Fruit fly (Drosophila melanogaster) whole organism, embryonic: ENCODE measurements around the gene Decay.

Experiments used
- Adf1 ChIP-seq: fragments of 200-800 bp; sonication (Bioruptor generic); IDR thresholded peaks from 2 replicates; pipeline ENCODE4 v1.3.6; 2022; ENCODE audit warnings: missing biosample characterization, missing genetic modification characterization
- Antp ChIP-seq: fragments of 200-800 bp; sonication (Bioruptor generic); optimal IDR thresholded peaks from 3 replicates; lab custom pipeline; 2016; ENCODE audit warnings: missing biosample characterization, missing genetic modification characterization
- BEAF-32 ChIP-seq: fragments of 200-800 bp; sonication (Bioruptor generic); optimal IDR thresholded peaks from 3 replicates; lab custom pipeline; 2017; ENCODE audit warnings: missing biosample characterization, missing genetic modification characterization, mild to moderate bottlenecking, moderate library complexity, missing genetic modification reagents
- CG11093 ChIP-seq: fragments of 200-800 bp; sonication (Bioruptor generic); IDR thresholded peaks from 3 replicates; pipeline ENCODE4 v1.3.6; 2022; ENCODE audit warnings: missing biosample characterization, missing genetic modification characterization
- CG11456 ChIP-seq: fragments of 200-800 bp; sonication (Bioruptor generic); IDR thresholded peaks from 3 replicates; pipeline ENCODE4 v1.3.6; 2022; ENCODE audit warnings: missing biosample characterization, missing genetic modification characterization
- CG11504 ChIP-seq: fragments of 200-800 bp; sonication (Bioruptor generic); optimal IDR thresholded peaks from 3 replicates; lab custom pipeline; 2019; ENCODE audit warnings: missing biosample characterization, mild to moderate bottlenecking, missing genetic modification characterization, moderate library complexity
- CG12236 ChIP-seq: fragments of 200-800 bp; sonication (Bioruptor generic); optimal IDR thresholded peaks from 2 replicates; lab custom pipeline; 2016; ENCODE audit warnings: missing biosample characterization, missing genetic modification characterization
- CG14050 ChIP-seq: fragments of 200-800 bp; sonication (Bioruptor generic); IDR thresholded peaks from 3 replicates; pipeline ENCODE4 v1.3.6; 2022; ENCODE audit warnings: missing biosample characterization, missing genetic modification characterization
- CG14860 ChIP-seq: fragments of 200-800 bp; sonication (Bioruptor generic); IDR thresholded peaks from 3 replicates; pipeline ENCODE4 v1.3.6; 2022; ENCODE audit warnings: missing biosample characterization, missing genetic modification characterization; ENCODE audit not compliant: partially characterized antibody
- CG15601 ChIP-seq: fragments of 200-800 bp; sonication (Bioruptor generic); optimal IDR thresholded peaks from 3 replicates; lab custom pipeline; 2019; ENCODE audit warnings: missing biosample characterization, mild to moderate bottlenecking, missing genetic modification characterization, moderate library complexity
- CG17361 ChIP-seq: fragments of 200-800 bp; sonication (Bioruptor generic); IDR thresholded peaks from 3 replicates; pipeline ENCODE4 v1.3.6; 2022; ENCODE audit warnings: missing biosample characterization, missing genetic modification characterization
- CG1832 ChIP-seq: fragments of 200-800 bp; sonication (Bioruptor generic); optimal IDR thresholded peaks from 2 replicates; lab custom pipeline; 2017; ENCODE audit warnings: missing biosample characterization, mild to moderate bottlenecking, missing genetic modification characterization, inconsistent platforms
- CG18764 ChIP-seq: fragments of 200-800 bp; sonication (Bioruptor generic); optimal IDR thresholded peaks from 3 replicates; lab custom pipeline; 2016; ENCODE audit warnings: missing biosample characterization, missing genetic modification characterization
- CG2120 ChIP-seq: fragments of 200-800 bp; sonication (Bioruptor generic); optimal IDR thresholded peaks from 3 replicates; lab custom pipeline; 2016; ENCODE audit warnings: missing biosample characterization, missing genetic modification characterization
- CG32532 ChIP-seq: fragments of 200-800 bp; sonication (Bioruptor generic); IDR thresholded peaks from 2 replicates; pipeline ENCODE4 v1.3.6; 2022; ENCODE audit warnings: missing biosample characterization, missing genetic modification characterization
- CG32767 ChIP-seq: fragments of 200-800 bp; sonication (Bioruptor generic); IDR thresholded peaks from 2 replicates; pipeline ENCODE4 v1.3.6; 2022; ENCODE audit warnings: missing biosample characterization, missing genetic modification characterization
- CG43689 ChIP-seq: fragments of 200-800 bp; sonication (Bioruptor generic); IDR thresholded peaks from 2 replicates; pipeline ENCODE4 v1.3.6; 2022; ENCODE audit warnings: missing biosample characterization, missing genetic modification characterization
- CG4730 ChIP-seq: fragments of 200-800 bp; sonication (Bioruptor generic); IDR thresholded peaks from 2 replicates; pipeline ENCODE4 v1.3.6; 2022; ENCODE audit warnings: missing biosample characterization, missing genetic modification characterization
- CG5953 ChIP-seq: fragments of 200-800 bp; sonication (Bioruptor generic); IDR thresholded peaks from 2 replicates; pipeline ENCODE4 v1.3.6; 2022; ENCODE audit warnings: missing biosample characterization, missing genetic modification characterization
- CG6813 ChIP-seq: fragments of 200-800 bp; sonication (Bioruptor generic); optimal IDR thresholded peaks from 2 replicates; lab custom pipeline; 2017; ENCODE audit warnings: missing biosample characterization, missing genetic modification characterization, mild to moderate bottlenecking, moderate library complexity, missing genetic modification reagents
- CG8281 ChIP-seq: fragments of 200-800 bp; sonication (Bioruptor generic); optimal IDR thresholded peaks from 2 replicates; lab custom pipeline; 2018; ENCODE audit warnings: missing biosample characterization, mild to moderate bottlenecking, missing genetic modification characterization, moderate library complexity
- CG8290 ChIP-seq, 3 experiments: fragments of 200-800 bp; sonication (Bioruptor generic); optimal IDR thresholded peaks; 2 replicates each; lab custom pipeline; 2016 to 2019; ENCODE audit warnings: missing biosample characterization in 3 of 3, missing genetic modification characterization in 3 of 3, mild to moderate bottlenecking in 2 of 3, moderate library complexity in 1 of 3
- CG9932 ChIP-seq: fragments of 200-800 bp; sonication (Bioruptor generic); IDR thresholded peaks from 2 replicates; pipeline ENCODE4 v1.3.6; 2022; ENCODE audit warnings: missing biosample characterization, missing genetic modification characterization
- D19A ChIP-seq: fragments of 200-800 bp; optimal IDR thresholded peaks from 3 replicates; lab custom pipeline; 2019; ENCODE audit warnings: missing biosample characterization, mild to moderate bottlenecking, missing genetic modification characterization, moderate library complexity
- Deaf1 ChIP-seq: fragments of 200-800 bp; optimal IDR thresholded peaks from 3 replicates; lab custom pipeline; 2019; ENCODE audit warnings: missing biosample characterization, mild to moderate bottlenecking, missing genetic modification characterization, moderate library complexity
- HHEX ChIP-seq: fragments of 200-800 bp; sonication (Bioruptor generic); optimal IDR thresholded peaks from 3 replicates; lab custom pipeline; 2017; ENCODE audit warnings: missing biosample characterization, mild to moderate bottlenecking, missing genetic modification characterization, missing genetic modification reagents
- Jarid2 ChIP-seq: fragments of 200-800 bp; sonication (Bioruptor generic); optimal IDR thresholded peaks from 3 replicates; lab custom pipeline; 2017; ENCODE audit warnings: mild to moderate bottlenecking, missing biosample characterization, missing genetic modification reagents, missing genetic modification characterization
- MBD-R2 ChIP-seq: fragments of 200-800 bp; sonication (Bioruptor generic); IDR thresholded peaks from 2 replicates; pipeline ENCODE4 v1.3.6; 2022; ENCODE audit warnings: missing biosample characterization, missing genetic modification characterization
- Oaz ChIP-seq: fragments of 200-800 bp; sonication (Bioruptor generic); IDR thresholded peaks from 2 replicates; pipeline ENCODE4 v1.3.6; 2022; ENCODE audit warnings: missing biosample characterization, missing genetic modification characterization
- Poxn ChIP-seq: fragments of 200-800 bp; sonication (Bioruptor generic); IDR thresholded peaks from 2 replicates; pipeline ENCODE4 v1.3.6; 2022; ENCODE audit warnings: missing biosample characterization, missing genetic modification characterization
- Sox102F ChIP-seq: fragments of 200-800 bp; sonication (Bioruptor generic); optimal IDR thresholded peaks from 2 replicates; lab custom pipeline; 2018; ENCODE audit warnings: missing biosample characterization, mild to moderate bottlenecking, missing genetic modification characterization, moderate library complexity
- Tbp ChIP-seq: fragments of >200 bp; optimal IDR thresholded peaks from 2 replicates; lab custom pipeline; 2018; ENCODE audit warnings: missing biosample characterization, missing genetic modification characterization
- Usf ChIP-seq: fragments of 200-800 bp; sonication (Bioruptor generic); optimal IDR thresholded peaks from 2 replicates; lab custom pipeline; 2017; ENCODE audit warnings: missing genotype, missing biosample characterization, missing genetic modification characterization
- Vsx1 ChIP-seq: fragments of 200-800 bp; sonication (Bioruptor generic); optimal IDR thresholded peaks from 2 replicates; lab custom pipeline; 2017; ENCODE audit warnings: missing biosample characterization, mild to moderate bottlenecking, missing genetic modification characterization, missing genetic modification reagents
- cato ChIP-seq: fragments of 200-800 bp; sonication (Bioruptor generic); optimal IDR thresholded peaks from 2 replicates; lab custom pipeline; 2016; ENCODE audit warnings: missing biosample characterization, missing genetic modification characterization, borderline replicate concordance
- dan ChIP-seq: fragments of 200-800 bp; sonication (Bioruptor generic); IDR thresholded peaks from 2 replicates; pipeline ENCODE4 v1.3.6; 2022; ENCODE audit warnings: missing biosample characterization, missing genetic modification characterization
- dmrt99B ChIP-seq: fragments of 200-800 bp; sonication (Bioruptor generic); optimal IDR thresholded peaks from 2 replicates; lab custom pipeline; 2018; ENCODE audit warnings: missing biosample characterization, mild to moderate bottlenecking, missing genetic modification characterization, moderate library complexity
- dpn ChIP-seq, 2 experiments: fragments of 200-800 bp; sonication (Bioruptor generic); optimal IDR thresholded peaks; 3 replicates each; lab custom pipeline; 2016; ENCODE audit warnings: missing biosample characterization in 2 of 2, missing genetic modification characterization in 2 of 2
- dysf ChIP-seq: fragments of 200-800 bp; sonication (Bioruptor generic); IDR thresholded peaks from 3 replicates; pipeline ENCODE4 v1.3.6; 2022; ENCODE audit warnings: missing biosample characterization, missing genetic modification characterization
- fu2 ChIP-seq: fragments of 200-800 bp; sonication (Bioruptor generic); optimal IDR thresholded peaks from 2 replicates; lab custom pipeline; 2016; ENCODE audit warnings: missing biosample characterization, missing genetic modification characterization
- hbn ChIP-seq: fragments of 200-800 bp; sonication (Bioruptor generic); IDR thresholded peaks from 2 replicates; pipeline ENCODE4 v1.3.6; 2022; ENCODE audit warnings: missing biosample characterization, missing genetic modification characterization; ENCODE audit not compliant: partially characterized antibody
- nerfin-2 ChIP-seq: fragments of 200-800 bp; sonication (Bioruptor generic); IDR thresholded peaks from 2 replicates; pipeline ENCODE4 v1.3.6; 2022; ENCODE audit warnings: missing biosample characterization, missing genetic modification characterization; ENCODE audit not compliant: partially characterized antibody
- p53 ChIP-seq: fragments of 200-800 bp; sonication (Bioruptor generic); optimal IDR thresholded peaks from 2 replicates; lab custom pipeline; 2016; ENCODE audit warnings: missing biosample characterization, missing genetic modification characterization
- pita ChIP-seq: fragments of 200-800 bp; sonication (Bioruptor generic); optimal IDR thresholded peaks from 2 replicates; lab custom pipeline; 2017; ENCODE audit warnings: missing biosample characterization, mild to moderate bottlenecking, missing genetic modification characterization
- trem ChIP-seq: fragments of 200-800 bp; optimal IDR thresholded peaks from 3 replicates; lab custom pipeline; 2019; ENCODE audit warnings: missing biosample characterization, mild to moderate bottlenecking, missing genetic modification characterization, moderate library complexity
- twi ChIP-seq: fragments of 200-800 bp; optimal IDR thresholded peaks from 2 replicates; lab custom pipeline; 2019; ENCODE audit warnings: missing biosample characterization, mild to moderate bottlenecking, missing genetic modification characterization, moderate library complexity
- vfl ChIP-seq: fragments of 200-800 bp; sonication (Bioruptor generic); optimal IDR thresholded peaks from 2 replicates; lab custom pipeline; 2016; ENCODE audit warnings: missing biosample characterization, missing genetic modification characterization
- wor ChIP-seq: fragments of 200-800 bp; sonication (Bioruptor generic); IDR thresholded peaks from 2 replicates; pipeline ENCODE4 v1.3.6; 2022; ENCODE audit warnings: missing biosample characterization, missing genetic modification characterization
- yki ChIP-seq: fragments of >200 bp; optimal IDR thresholded peaks from 3 replicates; lab custom pipeline; 2018

Decay gene

dm6 chr3R:16469501-16470263 is 31.2 kb downstream of the Decay start, which contains the start of the genes CG42232 and CSN5 (continued):
- peak; percentile 36; the same call in 1 of the 2 replicates for TF ChIP-seq hbn (GFP tag; lab: Robert Waterston, UW)
- no peak for TF ChIP-seq CG1832 (GFP tag; lab: Kevin White, UChicago)
- peak; percentile 40 for TF ChIP-seq CG18764 (GFP tag; lab: Kevin White, UChicago)
- TF ChIP-seq CG12236 (GFP tag; lab: Kevin White, UChicago): no peak
- no peak for TF ChIP-seq pita (GFP tag; lab: Kevin White, UChicago)
- TF ChIP-seq Adf1 (GFP tag; lab: Robert Waterston, UW): no peak
- peak; percentile 99 for TF ChIP-seq trem (tag; lab: Kevin White, UChicago)
- no peak for TF ChIP-seq CG14050 (GFP tag; lab: Robert Waterston, UW)
- no peak for TF ChIP-seq vfl (GFP tag; lab: Kevin White, UChicago)
- peak; percentile 68 for TF ChIP-seq CG9932 (GFP tag; lab: Robert Waterston, UW)
- no peak for TF ChIP-seq Jarid2
- no peak for TF ChIP-seq Oaz
- TF ChIP-seq D19A (tag; lab: Kevin White, UChicago): no peak
- no peak for TF ChIP-seq Poxn
- TF ChIP-seq CG15601 (tag; lab: Kevin White, UChicago): no peak
- TF ChIP-seq CG17361 (GFP tag; lab: Robert Waterston, UW): no peak; the same call in 2 of the 3 replicates
- TF ChIP-seq CG6813 (GFP tag; lab: Kevin White, UChicago): no peak
- TF ChIP-seq wor (GFP tag; lab: Robert Waterston, UW): no peak
- no peak for TF ChIP-seq dan (GFP tag; lab: Robert Waterston, UW)
- TF ChIP-seq CG2120 (GFP tag; lab: Kevin White, UChicago): no peak
- no peak for TF ChIP-seq dmrt99B (tag; lab: Kevin White, UChicago)
- TF ChIP-seq Tbp (GFP tag; lab: Kevin White, UChicago): no peak
- TF ChIP-seq CG4730 (GFP tag; lab: Robert Waterston, UW): 0 out of 2 replicates have a peak, but pooled peaks have one; percentile 21
- TF ChIP-seq dysf (GFP tag; lab: Robert Waterston, UW): 0 out of 3 replicates have a peak, but pooled peaks have one; percentile 19
- TF ChIP-seq CG11504 (tag; lab: Kevin White, UChicago): no peak
- TF ChIP-seq Vsx1 (GFP tag; lab: Kevin White, UChicago): no peak
- TF ChIP-seq Usf (GFP tag; lab: Kevin White, UChicago): peak; percentile 13
- no peak for TF ChIP-seq Deaf1 (tag; lab: Kevin White, UChicago)
- peak; percentile 49 for TF ChIP-seq p53 (GFP tag; lab: Kevin White, UChicago)
- TF ChIP-seq CG14860 (GFP tag; lab: Robert Waterston, UW): peak; percentile 30; the same call in 1 of the 3 replicates
- TF ChIP-seq CG5953 (GFP tag; lab: Robert Waterston, UW): 0 out of 2 replicates have a peak, but pooled peaks have one; percentile 16
- no peak for TF ChIP-seq Sox102F (GFP tag; lab: Kevin White, UChicago)
- no peak for TF ChIP-seq Antp
- TF ChIP-seq CG32532 (GFP tag; lab: Robert Waterston, UW): peak; percentile 57
- TF ChIP-seq yki (lab: Kevin White, UChicago): no peak
- peak; percentile 87 for TF ChIP-seq MBD-R2
- no peak for TF ChIP-seq CG8281 (tag; lab: Kevin White, UChicago)
- no peak for TF ChIP-seq nerfin-2 (GFP tag; lab: Robert Waterston, UW)
- TF ChIP-seq twi (tag; lab: Kevin White, UChicago): peak; percentile 12
- TF ChIP-seq CG32767 (GFP tag; lab: Robert Waterston, UW): peak; percentile 36; the same call in 1 of the 2 replicates
- TF ChIP-seq cato (GFP tag; lab: Kevin White, UChicago): peak; percentile 4
- TF ChIP-seq fu2 (GFP tag; lab: Kevin White, UChicago): no peak
- TF ChIP-seq CG8290 (GFP tag; optimal IDR thresholded peaks at IDR 0.05; lab: Kevin White, UChicago): no peak
- no peak for TF ChIP-seq CG8290 (tag; optimal IDR thresholded peaks at IDR 0.05; lab: Kevin White, UChicago)
- TF ChIP-seq CG11456 (GFP tag; lab: Robert Waterston, UW): peak; percentile 69; the same call in 2 of the 3 replicates
- TF ChIP-seq CG43689 (GFP tag; lab: Robert Waterston, UW): no peak
- TF ChIP-seq BEAF-32 (GFP tag; lab: Kevin White, UChicago): peak; percentile 57
- peak; percentile 33 for TF ChIP-seq HHEX (GFP tag; lab: Kevin White, UChicago)
- TF ChIP-seq dpn (GFP tag; optimal IDR thresholded peaks at IDR 0.05; lab: Kevin White, UChicago): peak in 1 of 2 experiments; percentile 69
- no peak for TF ChIP-seq CG11093
